Fruit fly (Drosophila melanogaster): ENCODE results near the gene skd.

skd gene

dm6 chr3L:21041952-21042933 is 15.0 kb upstream of the skd start (continued):
- TF ChIP-seq lbe (GFP tag; optimal IDR thresholded peaks at IDR 0.05) (no peak), CG3407 (GFP tag; optimal IDR thresholded peaks at IDR 0.05) (no peak), CG3726 (GFP tag; IDR thresholded peaks at IDR 0.05) (no peak), Eip74EF (GFP tag; optimal IDR thresholded peaks at IDR 0.05) (no peak), Nf-YC (tag; optimal IDR thresholded peaks at IDR 0.05) (peak; percentile 73), dmrt99B (tag; optimal IDR thresholded peaks at IDR 0.05) (peak; percentile 47), gro (GFP tag; optimal IDR thresholded peaks at IDR 0.05) (peak; percentile 18), sens (GFP tag) (peak; percentile 30), twi (tag; optimal IDR thresholded peaks at IDR 0.05) (no peak), Fer3 (tag; optimal IDR thresholded peaks at IDR 0.05) (no peak), ato (GFP tag; IDR thresholded peaks at IDR 0.05; ENCODE audit: partially characterized antibody) (no peak), cas (GFP tag; IDR thresholded peaks at IDR 0.05) (no peak), Med (GFP tag) (peak; percentile 85), CG1602 (GFP tag; optimal IDR thresholded peaks at IDR 0.05) (no peak), CG4404 (GFP tag; IDR thresholded peaks at IDR 0.05) (no peak), ro (GFP tag; IDR thresholded peaks at IDR 0.05) (no peak), z (GFP tag; IDR thresholded peaks at IDR 0.05) (no peak), ind (GFP tag; optimal IDR thresholded peaks at IDR 0.05) (peak; percentile 16), ATbp (GFP tag; optimal IDR thresholded peaks at IDR 0.05) (no peak), hbn (GFP tag; IDR thresholded peaks at IDR 0.05; ENCODE audit: partially characterized antibody) (no peak), Hand (GFP tag; optimal IDR thresholded peaks at IDR 0.05) (no peak), otp (GFP tag; IDR thresholded peaks at IDR 0.05) (no peak), prd (optimal IDR thresholded peaks at IDR 0.05) (no peak), prd (GFP tag; IDR thresholded peaks at IDR 0.05) (peak; percentile 16; the same call in 1 of the 3 replicates), CG8944 (GFP tag; optimal IDR thresholded peaks at IDR 0.05) (no peak), Hr51 (GFP tag; optimal IDR thresholded peaks at IDR 0.05) (peak in 1 of 2 experiments; percentile 59), CG7987 (GFP tag; optimal IDR thresholded peaks at IDR 0.05) (no peak), CG1647 (GFP tag; optimal IDR thresholded peaks at IDR 0.05) (no peak), odd (GFP tag; optimal IDR thresholded peaks at IDR 0.05) (no peak), jigr1 (GFP tag; IDR thresholded peaks at IDR 0.05) (no peak), dati (GFP tag; IDR thresholded peaks at IDR 0.05) (no peak), Dfd (GFP tag; optimal IDR thresholded peaks at IDR 0.05) (no peak), Oli (tag; optimal IDR thresholded peaks at IDR 0.05) (peak; percentile 49), CG4854 (GFP tag; optimal IDR thresholded peaks at IDR 0.05) (no peak), sob (GFP tag; IDR thresholded peaks at IDR 0.05) (no peak), Asciz (GFP tag; optimal IDR thresholded peaks at IDR 0.05) (no peak), Aef1 (GFP tag; IDR thresholded peaks at IDR 0.05) (peak; percentile 16; the same call in 1 of the 3 replicates), zf30C (GFP tag; optimal IDR thresholded peaks at IDR 0.05) (no peak), mirr (GFP tag; optimal IDR thresholded peaks at IDR 0.05) (no peak), CG3995 (GFP tag; optimal IDR thresholded peaks at IDR 0.05) (no peak), CG1529 (GFP tag; optimal IDR thresholded peaks at IDR 0.05) (no peak), HLH54F (GFP tag; optimal IDR thresholded peaks at IDR 0.05) (no peak), Pdp1 (GFP tag; optimal IDR thresholded peaks at IDR 0.05) (peak in 1 of 2 experiments; percentile 1), ara (GFP tag; IDR thresholded peaks at IDR 0.05) (no peak), CG9437 (GFP tag; optimal IDR thresholded peaks at IDR 0.05) (peak; percentile 11), B-H1 (GFP tag; IDR thresholded peaks at IDR 0.05) (no peak; the same call in 1 of the 3 replicates), CG11398 (GFP tag; optimal IDR thresholded peaks at IDR 0.05) (no peak), gem (tag; optimal IDR thresholded peaks at IDR 0.05) (peak; percentile 50), CG10321 (GFP tag; IDR thresholded peaks at IDR 0.05) (no peak)
